Worm (Caenorhabditis elegans): ENCODE data around the gene ubc-1.

- TF ChIP-seq flh-1 (GFP tag; optimal IDR thresholded peaks at IDR 0.05) (no peak), nhr-28 (tag; optimal IDR thresholded peaks at IDR 0.05) (no peak), bed-3 (GFP tag; optimal IDR thresholded peaks at IDR 0.05) (no peak), mep-1 (tag; optimal IDR thresholded peaks at IDR 0.05) (no peak), pha-4 (tag; optimal IDR thresholded peaks at IDR 0.05) (no peak), unc-39 (tag; optimal IDR thresholded peaks at IDR 0.05) (no peak), sem-2 (GFP tag; optimal IDR thresholded peaks at IDR 0.05) (no peak), zip-8 (tag; optimal IDR thresholded peaks at IDR 0.05) (no peak), snpc-4 (tag; optimal IDR thresholded peaks at IDR 0.05) (no peak), blmp-1 (tag; optimal IDR thresholded peaks at IDR 0.05) (no peak), lin-13 (tag; optimal IDR thresholded peaks at IDR 0.05) (no peak), unc-62 (GFP tag; optimal IDR thresholded peaks at IDR 0.05) (no peak), elt-3 (tag; optimal IDR thresholded peaks at IDR 0.05) (no peak), nhr-76 (tag; optimal IDR thresholded peaks at IDR 0.05) (no peak)
Observed at ce11 chrIV:4085022-4085421, 17.8 kb upstream of the ubc-1 start.
